Worm (Caenorhabditis elegans) whole organism, L4/young adult: Measurements from ENCODE around the gene unc-32.

Source experiments
- W03F9.2 ChIP-seq: fragments of 150-350 bp; optimal IDR thresholded peaks from 2 replicates; lab custom pipeline; 2014; ENCODE audit warnings: missing biosample characterization, missing genetic modification characterization
- dao-5 ChIP-seq: sonication (generic microtip); optimal IDR thresholded peaks from 2 replicates; lab custom pipeline; 2016; ENCODE audit warnings: missing genotype, missing genetic modification characterization, moderate library complexity, missing compliant biosample characterization
- him-1 ChIP-seq: sonication (generic microtip); optimal IDR thresholded peaks from 2 replicates; lab custom pipeline; 2016; ENCODE audit warnings: missing genotype, missing genetic modification reagents, missing genetic modification characterization, missing compliant biosample characterization

Gene unc-32

ce11 chrIII:8904914-8905665 lies at the start of gene unc-32:
unc-32 (plus strand) TSS chrIII:8905615.
- TF ChIP-seq W03F9.2 (tag; lab: Kevin White, UChicago): no peak
- TF ChIP-seq him-1 (tag; lab: Kevin White, UChicago): peak; percentile 4

- no peak for TF ChIP-seq him-1 (tag; lab: Kevin White, UChicago)
- no peak for TF ChIP-seq W03F9.2 (tag; lab: Kevin White, UChicago)
- TF ChIP-seq dao-5 (tag; lab: Kevin White, UChicago): no peak
Measured at ce11 chrIII:8858482-8858881, 46.9 kb upstream of the unc-32 start.

- no peak for TF ChIP-seq him-1 (tag; lab: Kevin White, UChicago)
- peak; percentile 45 for TF ChIP-seq W03F9.2 (tag; lab: Kevin White, UChicago)
- TF ChIP-seq dao-5 (tag; lab: Kevin White, UChicago): peak; percentile 45
Measured at ce11 chrIII:8865294-8865766, 40.1 kb upstream of the unc-32 start.

- TF ChIP-seq W03F9.2 (tag; lab: Kevin White, UChicago): no peak
- TF ChIP-seq him-1 (tag; lab: Kevin White, UChicago): no peak
- TF ChIP-seq dao-5 (tag; lab: Kevin White, UChicago): no peak
Measured at ce11 chrIII:8866038-8866437, 39.4 kb upstream of the unc-32 start.

- TF ChIP-seq W03F9.2 (tag; lab: Kevin White, UChicago): no peak
Measured at ce11 chrIII:8866983-8867842, 38.2 kb upstream of the unc-32 start.

- TF ChIP-seq dao-5 (tag; lab: Kevin White, UChicago) (no peak), W03F9.2 (tag; lab: Kevin White, UChicago) (peak; percentile 22)
Measured at ce11 chrIII:8867922-8868655, 37.3 kb upstream of the unc-32 start.

- TF ChIP-seq him-1 (tag; lab: Kevin White, UChicago) (no peak), dao-5 (tag; lab: Kevin White, UChicago) (no peak), W03F9.2 (tag; lab: Kevin White, UChicago) (no peak)
Measured at ce11 chrIII:8869663-8870062, 35.8 kb upstream of the unc-32 start.

ce11 chrIII:8873045-8873457 lies 32.4 kb upstream of the unc-32 start:
- TF ChIP-seq dao-5 (tag; lab: Kevin White, UChicago) (no peak), him-1 (tag; lab: Kevin White, UChicago) (peak; percentile 60), W03F9.2 (tag; lab: Kevin White, UChicago) (no peak)

ce11 chrIII:8873990-8874668 lies 31.3 kb upstream of the unc-32 start:
- peak; percentile 86 for TF ChIP-seq him-1 (tag; lab: Kevin White, UChicago)
- no peak for TF ChIP-seq W03F9.2 (tag; lab: Kevin White, UChicago)

- TF ChIP-seq dao-5 (tag; lab: Kevin White, UChicago) (no peak), him-1 (tag; lab: Kevin White, UChicago) (no peak), W03F9.2 (tag; lab: Kevin White, UChicago) (no peak)
Measured at ce11 chrIII:8877002-8877401, 28.4 kb upstream of the unc-32 start, which contains the start of gene K01F9.2. K01F9.2 (minus strand) TSS chrIII:8877128.

- TF ChIP-seq him-1 (tag; lab: Kevin White, UChicago): no peak
- TF ChIP-seq dao-5 (tag; lab: Kevin White, UChicago): no peak
- TF ChIP-seq W03F9.2 (tag; lab: Kevin White, UChicago): no peak
Measured at ce11 chrIII:8878960-8879359, 26.5 kb upstream of the unc-32 start.

ce11 chrIII:8882333-8882732 lies 23.1 kb upstream of the unc-32 start:
- TF ChIP-seq dao-5 (tag; lab: Kevin White, UChicago) (no peak), W03F9.2 (tag; lab: Kevin White, UChicago) (no peak), him-1 (tag; lab: Kevin White, UChicago) (no peak)
